Worm (Caenorhabditis elegans) whole organism, late embryonic: Measurements from ENCODE around the gene K08E4.7.

Source experiments
- C08G9.2 ChIP-seq: sonication (generic microtip); optimal IDR thresholded peaks from 2 replicates; lab custom pipeline; 2016; ENCODE audit warnings: mild to moderate bottlenecking, missing genetic modification characterization, moderate library complexity, missing compliant biosample characterization
- F13H6.1 ChIP-seq: sonication (generic microtip); optimal IDR thresholded peaks from 2 replicates; lab custom pipeline; 2016; ENCODE audit warnings: missing genetic modification characterization, missing compliant biosample characterization
- Y22D7AL.16 ChIP-seq: sonication (generic microtip); optimal IDR thresholded peaks from 2 replicates; lab custom pipeline; 2016; ENCODE audit warnings: missing genetic modification characterization, missing compliant biosample characterization
- ama-1 ChIP-seq: fragments of 150-350 bp; optimal IDR thresholded peaks from 2 replicates; lab custom pipeline; 2014
- ceh-19 ChIP-seq: fragments of 200-800 bp; sonication (Bioruptor generic); optimal IDR thresholded peaks from 2 replicates; lab custom pipeline; 2018; ENCODE audit warnings: mild to moderate bottlenecking, missing genetic modification characterization, missing compliant biosample characterization
- ceh-22 ChIP-seq: sonication (generic microtip); optimal IDR thresholded peaks from 2 replicates; lab custom pipeline; 2017; ENCODE audit warnings: missing biosample characterization, missing genetic modification characterization
- ceh-30 ChIP-seq: fragments of 150-350 bp; optimal IDR thresholded peaks from 2 replicates; lab custom pipeline; 2014; ENCODE audit warnings: missing biosample characterization, missing genetic modification characterization
- ceh-31 ChIP-seq: sonication (generic microtip); optimal IDR thresholded peaks from 2 replicates; lab custom pipeline; 2016; ENCODE audit warnings: missing genetic modification characterization, missing compliant biosample characterization
- ceh-45 ChIP-seq: fragments of 200-800 bp; sonication (Bioruptor generic); IDR thresholded peaks from 2 replicates; pipeline ENCODE4 v1.3.6; 2022; ENCODE audit warnings: missing genetic modification reagents, missing genetic modification characterization, missing compliant biosample characterization
- ceh-48 ChIP-seq: sonication (generic microtip); optimal IDR thresholded peaks from 2 replicates; lab custom pipeline; 2016; ENCODE audit warnings: missing genetic modification characterization, inconsistent platforms, missing compliant biosample characterization
- ceh-6 ChIP-seq: fragments of 200-800 bp; sonication (Bioruptor generic); optimal IDR thresholded peaks from 2 replicates; lab custom pipeline; 2018; ENCODE audit warnings: mild to moderate bottlenecking, missing genetic modification characterization, missing compliant biosample characterization
- ceh-9 ChIP-seq: sonication (generic microtip); optimal IDR thresholded peaks from 2 replicates; lab custom pipeline; 2016; ENCODE audit warnings: mild to moderate bottlenecking, missing genetic modification characterization, inconsistent platforms, missing compliant biosample characterization
- ets-4 ChIP-seq: sonication (generic microtip); optimal IDR thresholded peaks from 2 replicates; lab custom pipeline; 2016; ENCODE audit warnings: missing genetic modification characterization, missing compliant biosample characterization
- eyg-1 ChIP-seq: sonication (generic microtip); optimal IDR thresholded peaks from 2 replicates; lab custom pipeline; 2016; ENCODE audit warnings: missing genotype, missing genetic modification characterization, missing compliant biosample characterization
- fax-1 ChIP-seq: sonication (generic microtip); optimal IDR thresholded peaks from 2 replicates; lab custom pipeline; 2016; ENCODE audit warnings: missing genotype, missing genetic modification characterization, missing compliant biosample characterization
- fkh-6 ChIP-seq: sonication (generic microtip); optimal IDR thresholded peaks from 2 replicates; lab custom pipeline; 2016; ENCODE audit warnings: missing genetic modification characterization, missing compliant biosample characterization
- gmeb-2 ChIP-seq: sonication (generic microtip); optimal IDR thresholded peaks from 2 replicates; lab custom pipeline; 2016; ENCODE audit warnings: missing genetic modification characterization, inconsistent platforms, missing compliant biosample characterization
- hlh-13 ChIP-seq: fragments of 200-800 bp; sonication (Bioruptor generic); optimal IDR thresholded peaks from 2 replicates; lab custom pipeline; 2018; ENCODE audit warnings: mild to moderate bottlenecking, missing genetic modification characterization, missing compliant biosample characterization
- hlh-6 ChIP-seq: sonication (generic microtip); optimal IDR thresholded peaks from 2 replicates; lab custom pipeline; 2016; ENCODE audit warnings: missing genotype, missing genetic modification characterization, missing compliant biosample characterization
- lin-11 ChIP-seq: fragments of 200-800 bp; sonication (Bioruptor generic); optimal IDR thresholded peaks from 2 replicates; lab custom pipeline; 2018; ENCODE audit warnings: mild to moderate bottlenecking, missing genetic modification characterization, missing compliant biosample characterization
- madf-2 ChIP-seq: sonication (generic microtip); optimal IDR thresholded peaks from 2 replicates; lab custom pipeline; 2017; ENCODE audit warnings: missing genetic modification characterization, missing compliant biosample characterization
- nhr-232 ChIP-seq: sonication (generic microtip); optimal IDR thresholded peaks from 2 replicates; lab custom pipeline; 2016; ENCODE audit warnings: missing genetic modification characterization, missing compliant biosample characterization
- npax-4 ChIP-seq: sonication (generic microtip); optimal IDR thresholded peaks from 2 replicates; lab custom pipeline; 2016; ENCODE audit warnings: missing genetic modification characterization, missing compliant biosample characterization
- pat-9 ChIP-seq: fragments of 200-800 bp; sonication (Bioruptor generic); optimal IDR thresholded peaks from 2 replicates; lab custom pipeline; 2018; ENCODE audit warnings: mild to moderate bottlenecking, missing genetic modification characterization, moderate library complexity, missing compliant biosample characterization
- pha-2 ChIP-seq: sonication (generic microtip); optimal IDR thresholded peaks from 2 replicates; lab custom pipeline; 2017; ENCODE audit warnings: mild to moderate bottlenecking, missing genetic modification characterization, missing compliant biosample characterization
- pha-4 ChIP-seq: fragments of 150-350 bp; optimal IDR thresholded peaks from 2 replicates; lab custom pipeline; 2018; ENCODE audit warnings: missing biosample characterization, missing genetic modification reagents, missing genetic modification characterization
- pqm-1 ChIP-seq: sonication (generic microtip); optimal IDR thresholded peaks from 2 replicates; lab custom pipeline; 2016; ENCODE audit warnings: missing genetic modification characterization, missing compliant biosample characterization
- pros-1 ChIP-seq: fragments of 150-350 bp; optimal IDR thresholded peaks from 2 replicates; lab custom pipeline; 2014; ENCODE audit warnings: missing biosample characterization, missing genetic modification reagents, missing genetic modification characterization
- ref-2 ChIP-seq: sonication (generic microtip); optimal IDR thresholded peaks from 2 replicates; lab custom pipeline; 2016; ENCODE audit warnings: missing genetic modification characterization, missing compliant biosample characterization
- sdc-2 ChIP-seq: sonication (generic microtip); optimal IDR thresholded peaks from 2 replicates; lab custom pipeline; 2016; ENCODE audit warnings: missing genotype, missing genetic modification characterization, missing compliant biosample characterization
- sox-4 ChIP-seq: sonication (generic microtip); optimal IDR thresholded peaks from 2 replicates; lab custom pipeline; 2017; ENCODE audit warnings: mild to moderate bottlenecking, missing genetic modification characterization, inconsistent platforms, missing compliant biosample characterization
- tbx-7 ChIP-seq: sonication (generic microtip); optimal IDR thresholded peaks from 2 replicates; lab custom pipeline; 2016; ENCODE audit warnings: missing genotype, missing genetic modification characterization, missing compliant biosample characterization
- ttx-3 ChIP-seq: sonication (generic microtip); optimal IDR thresholded peaks from 2 replicates; lab custom pipeline; 2016; ENCODE audit warnings: missing genetic modification reagents, missing genetic modification characterization, missing compliant biosample characterization
- unc-3 ChIP-seq, 2 experiments: fragments of 200-800 bp in 1 of 2; sonication (Bioruptor generic) in 1 of 2; sonication (generic microtip) in 1 of 2; conservative IDR thresholded peaks in 1 of 2; optimal IDR thresholded peaks in 1 of 2; 2 replicates each; pipeline versions ENCODE4 v1.3.6 to Lab custom; 2016 to 2022; ENCODE audit warnings: missing compliant biosample characterization in 2 of 2, missing genetic modification characterization in 2 of 2, missing genetic modification reagents in 1 of 2
- unc-42 ChIP-seq: sonication (generic microtip); optimal IDR thresholded peaks from 2 replicates; lab custom pipeline; 2016; ENCODE audit warnings: missing genotype, missing genetic modification characterization, missing compliant biosample characterization
- unc-55 ChIP-seq: sonication (generic microtip); optimal IDR thresholded peaks from 2 replicates; lab custom pipeline; 2017; ENCODE audit warnings: missing biosample characterization, missing genetic modification reagents, missing genetic modification characterization
- zip-5 ChIP-seq: sonication (generic microtip); optimal IDR thresholded peaks from 2 replicates; lab custom pipeline; 2016; ENCODE audit warnings: missing genetic modification characterization, missing compliant biosample characterization
- ztf-16 ChIP-seq: sonication (generic microtip); optimal IDR thresholded peaks from 2 replicates; lab custom pipeline; 2017; ENCODE audit warnings: missing genetic modification characterization, missing compliant biosample characterization

K08E4.7 gene

ce11 chrIV:12052461-12052860 lies 23.1 kb upstream of the K08E4.7 start:
- no peak for TF ChIP-seq pha-4 (tag; lab: Kevin White, UChicago)
- no peak for TF ChIP-seq ama-1 (lab: Kevin White, UChicago)
- no peak for TF ChIP-seq sdc-2 (tag; lab: Kevin White, UChicago)
- TF ChIP-seq zip-5 = no peak
- no peak for TF ChIP-seq ceh-30
- no peak for TF ChIP-seq unc-3 (GFP tag; conservative IDR thresholded peaks at IDR 0.05; lab: Robert Waterston, UW)
- no peak for TF ChIP-seq unc-3 (tag; optimal IDR thresholded peaks at IDR 0.05; lab: Kevin White, UChicago)
- no peak for TF ChIP-seq nhr-232
- TF ChIP-seq ceh-45 = no peak
- no peak for TF ChIP-seq pros-1
- no peak for TF ChIP-seq fkh-6
- TF ChIP-seq ttx-3 = no peak
- no peak for TF ChIP-seq sox-4 (tag; lab: Kevin White, UChicago)
- no peak for TF ChIP-seq tbx-7 (tag; lab: Kevin White, UChicago)
- TF ChIP-seq pha-2 (tag; lab: Kevin White, UChicago) = no peak
- no peak for TF ChIP-seq ceh-31 (tag; lab: Kevin White, UChicago)
- no peak for TF ChIP-seq ztf-16
- TF ChIP-seq F13H6.1 = no peak
- TF ChIP-seq ceh-22 (tag; lab: Kevin White, UChicago) = no peak
- TF ChIP-seq fax-1 (tag; lab: Kevin White, UChicago) = no peak

ce11 chrIV:12056603-12057002 lies 19.0 kb upstream of the K08E4.7 start, which contains the start of gene K08E4.2:
Gene K08E4.2, minus strand, starts transcription at chrIV:12056656.
- TF ChIP-seq pat-9 (tag; lab: Kevin White, UChicago) = no peak
- TF ChIP-seq madf-2 (tag; lab: Kevin White, UChicago) = no peak
- no peak for TF ChIP-seq ceh-19 (GFP tag; lab: Kevin White, UChicago)
- no peak for TF ChIP-seq npax-4 (tag; lab: Kevin White, UChicago)
- no peak for TF ChIP-seq C08G9.2 (tag; lab: Kevin White, UChicago)
- no peak for TF ChIP-seq ceh-9 (tag; lab: Kevin White, UChicago)
- no peak for TF ChIP-seq pros-1
- no peak for TF ChIP-seq ref-2
- TF ChIP-seq Y22D7AL.16 (tag; lab: Kevin White, UChicago) = no peak
- no peak for TF ChIP-seq sox-4 (tag; lab: Kevin White, UChicago)
- no peak for TF ChIP-seq pqm-1 (tag; lab: Kevin White, UChicago)

- TF ChIP-seq hlh-6 (tag; lab: Kevin White, UChicago) (no peak), unc-55 (GFP tag; lab: Kevin White, UChicago) (peak; percentile 57)
Observed at ce11 chrIV:12057508-12057907, 18.1 kb upstream of the K08E4.7 start, which contains the start of gene K08E4.3. Gene K08E4.3, plus strand, starts transcription at chrIV:12057742.

- TF ChIP-seq ceh-31 (tag; lab: Kevin White, UChicago) = no peak
- no peak for TF ChIP-seq ttx-3
- no peak for TF ChIP-seq ceh-48 (tag; lab: Kevin White, UChicago)
- no peak for TF ChIP-seq ref-2
- no peak for TF ChIP-seq unc-55 (GFP tag; lab: Kevin White, UChicago)
- TF ChIP-seq nhr-232 = no peak
- no peak for TF ChIP-seq ceh-19 (GFP tag; lab: Kevin White, UChicago)
- no peak for TF ChIP-seq unc-42 (tag; lab: Kevin White, UChicago)
- no peak for TF ChIP-seq ets-4 (tag; lab: Kevin White, UChicago)
- no peak for TF ChIP-seq ceh-6 (GFP tag; lab: Kevin White, UChicago)
- TF ChIP-seq gmeb-2 = no peak
- TF ChIP-seq eyg-1 = no peak
- no peak for TF ChIP-seq fax-1 (tag; lab: Kevin White, UChicago)
- no peak for TF ChIP-seq pat-9 (tag; lab: Kevin White, UChicago)
- TF ChIP-seq lin-11 (tag; lab: Kevin White, UChicago) = no peak
- TF ChIP-seq hlh-13 (GFP tag; lab: Kevin White, UChicago) = no peak
- no peak for TF ChIP-seq npax-4 (tag; lab: Kevin White, UChicago)
Observed at ce11 chrIV:12061229-12061628, 14.4 kb upstream of the K08E4.7 start, which contains the start of gene K08E4.8. Gene K08E4.8, minus strand, starts transcription at chrIV:12061329.
